Worm (Caenorhabditis elegans) whole organism, L4/young adult: Measurements from ENCODE around the gene acc-1.

Source experiments
- W03F9.2 ChIP-seq: fragments of 150-350 bp; optimal IDR thresholded peaks from 2 replicates; lab custom pipeline; 2014; ENCODE audit warnings: missing biosample characterization, missing genetic modification characterization
- dao-5 ChIP-seq: sonication (generic microtip); optimal IDR thresholded peaks from 2 replicates; lab custom pipeline; 2016; ENCODE audit warnings: missing genotype, missing genetic modification characterization, moderate library complexity, missing compliant biosample characterization
- him-1 ChIP-seq: sonication (generic microtip); optimal IDR thresholded peaks from 2 replicates; lab custom pipeline; 2016; ENCODE audit warnings: missing genotype, missing genetic modification reagents, missing genetic modification characterization, missing compliant biosample characterization

ce11 chrIV:9678007-9678406, 20.2 kb downstream of the acc-1 start:
- TF ChIP-seq him-1 (tag; lab: Kevin White, UChicago): no peak
- no peak for TF ChIP-seq W03F9.2
- TF ChIP-seq dao-5 (tag; lab: Kevin White, UChicago): no peak
